Fruit fly (Drosophila melanogaster) whole organism, adult: Measurements from ENCODE around the gene Nepl19.

ENCODE experiments used
- CG1620 ChIP-seq: fragments of 200-800 bp; sonication (Bioruptor generic); optimal IDR thresholded peaks from 2 replicates; lab custom pipeline; 2016; ENCODE audit warnings: missing biosample characterization, missing genetic modification characterization
- Clk ChIP-seq: fragments of 200-800 bp; sonication (Bioruptor generic); optimal IDR thresholded peaks from 2 replicates; lab custom pipeline; 2017; ENCODE audit warnings: missing biosample characterization, missing genetic modification characterization
- Hr96 ChIP-seq: fragments of 200-800 bp; sonication (Bioruptor generic); optimal IDR thresholded peaks from 2 replicates; lab custom pipeline; 2016; ENCODE audit warnings: missing biosample characterization, missing genetic modification characterization
- cnc ChIP-seq, 2 experiments: fragments of >200 bp; optimal IDR thresholded peaks; 2 replicates each; lab custom pipeline; 2017
- ovo ChIP-seq: fragments of 200-800 bp; sonication (Bioruptor generic); optimal IDR thresholded peaks from 2 replicates; lab custom pipeline; 2016; ENCODE audit warnings: missing biosample characterization, missing genetic modification characterization
- pad ChIP-seq: fragments of 200-800 bp; sonication (Bioruptor generic); optimal IDR thresholded peaks from 3 replicates; lab custom pipeline; 2017; ENCODE audit warnings: missing biosample characterization, missing genetic modification characterization, mild to moderate bottlenecking, moderate library complexity, missing genetic modification reagents

DNA sequence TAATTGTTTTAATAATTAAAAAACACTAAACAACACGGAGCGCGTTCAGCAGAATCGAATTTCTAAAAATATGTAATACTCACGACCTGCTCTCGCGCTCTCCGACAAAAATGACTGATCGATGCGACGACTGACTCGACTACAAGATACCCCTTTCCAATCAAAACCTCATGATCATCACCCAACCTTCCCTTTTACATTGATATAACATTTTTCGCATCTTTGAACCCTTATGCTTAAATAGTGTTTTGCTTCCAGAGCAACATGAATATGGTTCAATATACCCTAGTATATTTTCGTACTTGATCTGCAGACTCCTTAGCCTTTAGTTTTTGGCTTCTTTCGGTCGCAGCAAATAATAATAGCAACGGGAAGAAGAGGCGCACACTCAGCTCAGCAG lies 31.8 kb upstream of the Nepl19 start:
- TF ChIP-seq CG1620 (no peak), pad (GFP tag; lab: Kevin White, UChicago) (no peak), cnc (optimal IDR thresholded peaks at IDR 0.05; lab: Kevin White, UChicago) (no peak), ovo (no peak), Clk (GFP tag; lab: Kevin White, UChicago) (no peak), Hr96 (no peak)
